Fruit fly (Drosophila melanogaster) whole organism, wandering third instar larva: ENCODE data around the gene RpL30.

Experiments used
- Abd-B ChIP-seq: fragments of >200 bp; optimal IDR thresholded peaks from 2 replicates; lab custom pipeline; 2017; ENCODE audit warnings: missing biosample characterization, missing genetic modification characterization
- Hr78 ChIP-seq: fragments of >200 bp; optimal IDR thresholded peaks from 2 replicates; lab custom pipeline; 2017; ENCODE audit warnings: missing biosample characterization, missing genetic modification characterization
- OdsH ChIP-seq: fragments of 200-800 bp; sonication (Bioruptor generic); optimal IDR thresholded peaks from 2 replicates; lab custom pipeline; 2016; ENCODE audit warnings: missing biosample characterization, mild to moderate bottlenecking, missing genetic modification characterization
- fru ChIP-seq: fragments of 200-800 bp; sonication (Bioruptor generic); optimal IDR thresholded peaks from 3 replicates; lab custom pipeline; 2016; ENCODE audit warnings: missing biosample characterization, mild to moderate bottlenecking, missing genetic modification characterization
- jim ChIP-seq: fragments of 175-275, 200-325 bp; sonication (Bioruptor generic); optimal IDR thresholded peaks from 2 replicates; lab custom pipeline; 2016; ENCODE audit warnings: missing biosample characterization, mild to moderate bottlenecking, missing genetic modification characterization
- lola ChIP-seq: fragments of >200 bp; optimal IDR thresholded peaks from 2 replicates; lab custom pipeline; 2017; ENCODE audit warnings: missing biosample characterization, missing genetic modification characterization
- psq ChIP-seq: fragments of 200-800 bp; sonication (Bioruptor generic); optimal IDR thresholded peaks from 3 replicates; lab custom pipeline; 2017; ENCODE audit warnings: missing biosample characterization, mild to moderate bottlenecking, missing genetic modification characterization, moderate library complexity
- sv ChIP-seq: fragments of 200-800 bp; sonication (Bioruptor generic); optimal IDR thresholded peaks from 3 replicates; lab custom pipeline; 2016; ENCODE audit warnings: missing biosample characterization, missing genetic modification characterization
- usp ChIP-seq: fragments of >200 bp; optimal IDR thresholded peaks from 2 replicates; lab custom pipeline; 2017; ENCODE audit warnings: missing biosample characterization, missing genetic modification characterization

- TF ChIP-seq psq (GFP tag; lab: Kevin White, UChicago) = peak; percentile 60
- no peak for TF ChIP-seq jim (GFP tag; lab: Kevin White, UChicago)
- TF ChIP-seq lola = no peak
- TF ChIP-seq Abd-B (GFP tag; lab: Kevin White, UChicago) = no peak
- no peak for TF ChIP-seq sv (GFP tag; lab: Kevin White, UChicago)
- TF ChIP-seq OdsH (GFP tag; lab: Kevin White, UChicago) = peak; percentile 51
- TF ChIP-seq usp (GFP tag; lab: Kevin White, UChicago) = no peak
- TF ChIP-seq Hr78 = no peak
- TF ChIP-seq fru (GFP tag; lab: Kevin White, UChicago) = no peak
These were observed 42.3 kb downstream of the RpL30 start for dm6 chr2L:18966844-18967243.
